Worm (Caenorhabditis elegans): ENCODE data around the gene ugt-53.

ce11 chrV:2861505-2861904 lies 12.4 kb downstream of the ugt-53 start, which contains the start of gene srh-270:
- TF ChIP-seq elt-1 (tag; optimal IDR thresholded peaks at IDR 0.05; ENCODE audit: borderline replicate concordance, insufficient read depth) = no peak
- TF ChIP-seq elt-3 (tag; optimal IDR thresholded peaks at IDR 0.05) = no peak
- TF ChIP-seq drap-1 (GFP tag; optimal IDR thresholded peaks at IDR 0.05) = no peak
- TF ChIP-seq mab-5 (tag; optimal IDR thresholded peaks at IDR 0.05) = no peak
- TF ChIP-seq nhr-12 (tag; optimal IDR thresholded peaks at IDR 0.05) = no peak
- no peak for TF ChIP-seq pha-4 (tag; optimal IDR thresholded peaks at IDR 0.05)
- no peak for TF ChIP-seq lsy-2 (tag; optimal IDR thresholded peaks at IDR 0.05)
- no peak for TF ChIP-seq unc-62 (GFP tag; optimal IDR thresholded peaks at IDR 0.05)
- TF ChIP-seq sptf-1 (tag; optimal IDR thresholded peaks at IDR 0.05) = no peak

Data from whole organism, mixed stage, embryonic.